Fruit fly (Drosophila melanogaster) whole organism, embryonic: ENCODE results near the gene CG17349.

Experiments
- Blimp-1 ChIP-seq: fragments of 200-800 bp; sonication (Bioruptor generic); optimal IDR thresholded peaks from 3 replicates; lab custom pipeline; 2018; ENCODE audit warnings: missing biosample characterization, missing genetic modification characterization, mild to moderate bottlenecking, moderate library complexity, missing genetic modification reagents
- BtbVII ChIP-seq: fragments of 200-800 bp; sonication (Bioruptor generic); optimal IDR thresholded peaks from 3 replicates; lab custom pipeline; 2017; ENCODE audit warnings: missing biosample characterization, mild to moderate bottlenecking, missing genetic modification characterization
- CG11247 ChIP-seq: fragments of 200-800 bp; sonication (Bioruptor generic); IDR thresholded peaks from 2 replicates; pipeline ENCODE4 v1.3.6; 2022; ENCODE audit warnings: missing biosample characterization, missing genetic modification characterization
- CG13296 ChIP-seq: fragments of 200-800 bp; sonication (Bioruptor generic); optimal IDR thresholded peaks from 3 replicates; lab custom pipeline; 2018; ENCODE audit warnings: missing biosample characterization, mild to moderate bottlenecking, missing genetic modification characterization
- CG15479 ChIP-seq: fragments of 200-800 bp; sonication (Bioruptor generic); optimal IDR thresholded peaks from 3 replicates; lab custom pipeline; 2019; ENCODE audit warnings: missing biosample characterization, mild to moderate bottlenecking, missing genetic modification characterization, moderate library complexity
- CG16813 ChIP-seq: fragments of 200-800 bp; sonication (Bioruptor generic); IDR thresholded peaks from 3 replicates; pipeline ENCODE4 v1.3.6; 2022; ENCODE audit warnings: missing biosample characterization, missing genetic modification characterization; ENCODE audit not compliant: partially characterized antibody
- CG2889 ChIP-seq: fragments of 200-800 bp; sonication (Bioruptor generic); IDR thresholded peaks from 3 replicates; pipeline ENCODE4 v1.3.6; 2022; ENCODE audit warnings: missing biosample characterization, missing genetic modification characterization
- CG31224 ChIP-seq: fragments of 200-800 bp; sonication (Bioruptor generic); IDR thresholded peaks from 2 replicates; pipeline ENCODE4 v1.3.6; 2022; ENCODE audit warnings: missing biosample characterization, missing genetic modification characterization
- CG31365 ChIP-seq: fragments of 200-800 bp; sonication (Bioruptor generic); optimal IDR thresholded peaks from 2 replicates; lab custom pipeline; 2018; ENCODE audit warnings: missing biosample characterization, mild to moderate bottlenecking, missing genetic modification characterization
- CG33213 ChIP-seq: fragments of 200-800 bp; sonication (Bioruptor generic); optimal IDR thresholded peaks from 3 replicates; lab custom pipeline; 2016; ENCODE audit warnings: missing biosample characterization, missing genetic modification characterization
- CG34224 ChIP-seq: fragments of 200-800 bp; sonication (Bioruptor generic); IDR thresholded peaks from 3 replicates; pipeline ENCODE4 v1.3.6; 2022; ENCODE audit warnings: missing biosample characterization, missing genetic modification characterization; ENCODE audit not compliant: partially characterized antibody
- CG34422 ChIP-seq: fragments of 200-800 bp; sonication (Bioruptor generic); IDR thresholded peaks from 3 replicates; pipeline ENCODE4 v1.3.6; 2022; ENCODE audit warnings: missing biosample characterization, missing genetic modification characterization
- CG42726 ChIP-seq: fragments of 200-800 bp; sonication (Bioruptor generic); IDR thresholded peaks from 2 replicates; pipeline ENCODE4 v1.3.6; 2022; ENCODE audit warnings: missing biosample characterization, missing genetic modification characterization; ENCODE audit not compliant: partially characterized antibody
- CG4730 ChIP-seq: fragments of 200-800 bp; sonication (Bioruptor generic); IDR thresholded peaks from 2 replicates; pipeline ENCODE4 v1.3.6; 2022; ENCODE audit warnings: missing biosample characterization, missing genetic modification characterization
- CG7271 ChIP-seq: fragments of 200-800 bp; sonication (Bioruptor generic); optimal IDR thresholded peaks from 2 replicates; lab custom pipeline; 2018; ENCODE audit warnings: missing biosample characterization, mild to moderate bottlenecking, missing genetic modification characterization, moderate library complexity
- CG8924 ChIP-seq: fragments of 200-800 bp; optimal IDR thresholded peaks from 3 replicates; lab custom pipeline; 2019; ENCODE audit warnings: missing biosample characterization, mild to moderate bottlenecking, missing genetic modification characterization, moderate library complexity
- Chrac-16 ChIP-seq: fragments of 200-800 bp; sonication (Bioruptor generic); optimal IDR thresholded peaks from 3 replicates; lab custom pipeline; 2016; ENCODE audit warnings: missing biosample characterization, missing genetic modification characterization
- D ChIP-seq, 2 experiments: fragments of 200-800 bp in 1 of 2; fragments of >200 bp in 1 of 2; sonication (Bioruptor generic) in 1 of 2; optimal IDR thresholded peaks; 2 replicates in 1 of 2; 3 replicates in 1 of 2; lab custom pipeline; 2017; ENCODE audit warnings: mild to moderate bottlenecking in 1 of 2, missing biosample characterization in 1 of 2, missing genetic modification characterization in 1 of 2, missing genetic modification reagents in 1 of 2
- Dbx ChIP-seq: fragments of 200-800 bp; sonication (Bioruptor generic); IDR thresholded peaks from 3 replicates; pipeline ENCODE4 v1.3.6; 2022; ENCODE audit warnings: missing biosample characterization, missing genetic modification characterization
- E2f2 ChIP-seq: fragments of 200-800 bp; sonication (Bioruptor generic); IDR thresholded peaks from 2 replicates; pipeline ENCODE4 v1.3.6; 2022; ENCODE audit warnings: missing biosample characterization, missing genetic modification characterization
- H2.0 ChIP-seq: fragments of 200-800 bp; sonication (Bioruptor generic); IDR thresholded peaks from 2 replicates; pipeline ENCODE4 v1.3.6; 2022; ENCODE audit warnings: missing biosample characterization, missing genetic modification characterization
- Hey ChIP-seq: fragments of 200-800 bp; sonication (Bioruptor generic); optimal IDR thresholded peaks from 3 replicates; lab custom pipeline; 2018; ENCODE audit warnings: missing biosample characterization, mild to moderate bottlenecking, missing genetic modification characterization
- Hr39 ChIP-seq: fragments of >200 bp; optimal IDR thresholded peaks from 2 replicates; lab custom pipeline; 2017
- MTF-1 ChIP-seq: fragments of 200-800 bp; sonication (Bioruptor generic); optimal IDR thresholded peaks from 2 replicates; lab custom pipeline; 2018; ENCODE audit warnings: missing biosample characterization, mild to moderate bottlenecking, missing genetic modification characterization, borderline replicate concordance
- Max ChIP-seq: fragments of 200-800 bp; sonication (Bioruptor generic); optimal IDR thresholded peaks from 2 replicates; lab custom pipeline; 2016; ENCODE audit warnings: missing biosample characterization, mild to moderate bottlenecking, missing genetic modification characterization
- Med ChIP-seq: fragments of 200-800 bp; sonication (Bioruptor generic); peaks from one replicate; lab custom pipeline; 2016; ENCODE audit warnings: missing biosample characterization, missing genetic modification characterization, mild to moderate bottlenecking, inconsistent platforms, moderate library complexity
- Meics ChIP-seq: fragments of 200-800 bp; sonication (Bioruptor generic); optimal IDR thresholded peaks from 2 replicates; lab custom pipeline; 2017; ENCODE audit warnings: missing biosample characterization, mild to moderate bottlenecking, missing genetic modification characterization
- Mrtf ChIP-seq: fragments of 200-800 bp; sonication (Bioruptor generic); IDR thresholded peaks from 3 replicates; pipeline ENCODE4 v1.3.6; 2022; ENCODE audit warnings: missing biosample characterization, missing genetic modification characterization
- Neu2 ChIP-seq: fragments of 200-800 bp; sonication (Bioruptor generic); optimal IDR thresholded peaks from 3 replicates; lab custom pipeline; 2016; ENCODE audit warnings: missing biosample characterization, missing genetic modification characterization, borderline replicate concordance
- Nf-YB ChIP-seq: fragments of 200-800 bp; sonication (Bioruptor generic); optimal IDR thresholded peaks from 3 replicates; lab custom pipeline; 2019; ENCODE audit warnings: missing biosample characterization, mild to moderate bottlenecking, missing genetic modification characterization, moderate library complexity
- Rx ChIP-seq: fragments of 200-800 bp; sonication (Bioruptor generic); IDR thresholded peaks from 2 replicates; pipeline ENCODE4 v1.3.6; 2022; ENCODE audit warnings: missing biosample characterization, missing genetic modification characterization
- Sox102F ChIP-seq: fragments of 200-800 bp; sonication (Bioruptor generic); optimal IDR thresholded peaks from 2 replicates; lab custom pipeline; 2018; ENCODE audit warnings: missing biosample characterization, mild to moderate bottlenecking, missing genetic modification characterization, moderate library complexity
- Sry-β ChIP-seq: fragments of 200-800 bp; sonication (Bioruptor generic); optimal IDR thresholded peaks from 2 replicates; lab custom pipeline; 2018; ENCODE audit warnings: missing biosample characterization, mild to moderate bottlenecking, missing genetic modification characterization, moderate library complexity
- ap ChIP-seq: fragments of 200-800 bp; sonication (Bioruptor generic); IDR thresholded peaks from 2 replicates; pipeline ENCODE4 v1.3.6; 2022; ENCODE audit warnings: missing biosample characterization, missing genetic modification characterization
- bab2 ChIP-seq: fragments of 200-800 bp; sonication (Bioruptor generic); optimal IDR thresholded peaks from 2 replicates; lab custom pipeline; 2016; ENCODE audit warnings: missing biosample characterization, missing genetic modification characterization
- da ChIP-seq: fragments of 200-800 bp; sonication (Bioruptor generic); optimal IDR thresholded peaks from 2 replicates; lab custom pipeline; 2016; ENCODE audit warnings: missing biosample characterization, missing genetic modification characterization
- dmrt11E ChIP-seq: fragments of 200-800 bp; sonication (Bioruptor generic); optimal IDR thresholded peaks from 3 replicates; lab custom pipeline; 2018; ENCODE audit warnings: missing biosample characterization, mild to moderate bottlenecking, missing genetic modification characterization, moderate library complexity
- dpn ChIP-seq, 2 experiments: fragments of 200-800 bp; sonication (Bioruptor generic); optimal IDR thresholded peaks; 3 replicates each; lab custom pipeline; 2016; ENCODE audit warnings: missing biosample characterization in 2 of 2, missing genetic modification characterization in 2 of 2
- emc ChIP-seq: fragments of 200-800 bp; sonication (Bioruptor generic); optimal IDR thresholded peaks from 2 replicates; lab custom pipeline; 2016; ENCODE audit warnings: missing biosample characterization, missing genetic modification characterization
- esg ChIP-seq: fragments of 200-800 bp; sonication (Bioruptor generic); conservative IDR thresholded peaks from 2 replicates; pipeline ENCODE4 v1.3.6; 2022; ENCODE audit warnings: missing biosample characterization, missing genetic modification characterization
- gce ChIP-seq: fragments of 200-800 bp; sonication (Bioruptor generic); IDR thresholded peaks from 3 replicates; pipeline ENCODE4 v1.3.6; 2022; ENCODE audit warnings: missing biosample characterization, missing genetic modification characterization
- gem ChIP-seq: fragments of 200-800 bp; sonication (Bioruptor generic); optimal IDR thresholded peaks from 2 replicates; lab custom pipeline; 2019; ENCODE audit warnings: missing biosample characterization, mild to moderate bottlenecking, missing genetic modification characterization, moderate library complexity
- hbn ChIP-seq: fragments of 200-800 bp; sonication (Bioruptor generic); IDR thresholded peaks from 2 replicates; pipeline ENCODE4 v1.3.6; 2022; ENCODE audit warnings: missing biosample characterization, missing genetic modification characterization; ENCODE audit not compliant: partially characterized antibody
- klu ChIP-seq: fragments of 200-800 bp; sonication (Bioruptor generic); IDR thresholded peaks from 2 replicates; pipeline ENCODE4 v1.3.6; 2022; ENCODE audit warnings: missing biosample characterization, missing genetic modification characterization
- lbe ChIP-seq: fragments of 200-800 bp; sonication (Bioruptor generic); optimal IDR thresholded peaks from 2 replicates; lab custom pipeline; 2016; ENCODE audit warnings: missing biosample characterization, mild to moderate bottlenecking, missing genetic modification characterization
- lmd ChIP-seq: fragments of 200-800 bp; sonication (Bioruptor generic); IDR thresholded peaks from 2 replicates; pipeline ENCODE4 v1.3.6; 2022; ENCODE audit warnings: missing biosample characterization, missing genetic modification characterization
- nom ChIP-seq: fragments of 200-800 bp; sonication (Bioruptor generic); optimal IDR thresholded peaks from 2 replicates; lab custom pipeline; 2017; ENCODE audit warnings: missing biosample characterization, missing genetic modification characterization, mild to moderate bottlenecking, moderate library complexity, missing genetic modification reagents
- sens ChIP-seq: fragments of 200-800 bp; sonication (Bioruptor generic); peaks from one replicate; lab custom pipeline; 2016; ENCODE audit warnings: missing biosample characterization, missing genetic modification characterization
- sqz ChIP-seq: fragments of 200-800 bp; sonication (Bioruptor generic); optimal IDR thresholded peaks from 3 replicates; lab custom pipeline; 2018; ENCODE audit warnings: missing biosample characterization, mild to moderate bottlenecking, missing genetic modification characterization

The CG17349 gene

dm6 chr2L:19342018-19342417, 28.2 kb upstream of the CG17349 start (continued):
- no peak for TF ChIP-seq CG31224 (GFP tag; lab: Robert Waterston, UW)
- TF ChIP-seq BtbVII (GFP tag; lab: Kevin White, UChicago) = no peak
- TF ChIP-seq esg = 0 out of 2 replicates have a peak, but pooled peaks have one; percentile 13
- TF ChIP-seq Nf-YB (GFP tag; lab: Kevin White, UChicago) = no peak
- TF ChIP-seq Hr39 (lab: Kevin White, UChicago) = no peak
- TF ChIP-seq MTF-1 (GFP tag; lab: Kevin White, UChicago) = no peak
- no peak for TF ChIP-seq Sry-β (GFP tag; lab: Kevin White, UChicago)
- no peak for TF ChIP-seq Hey
- peak; percentile 29 for TF ChIP-seq bab2 (GFP tag; lab: Kevin White, UChicago)
- peak; percentile 73 for TF ChIP-seq gem (tag; lab: Kevin White, UChicago)
- no peak for TF ChIP-seq Max (GFP tag; lab: Kevin White, UChicago)
- peak; percentile 80 for TF ChIP-seq dmrt11E (tag; lab: Kevin White, UChicago)
- TF ChIP-seq lmd (GFP tag; lab: Robert Waterston, UW) = no peak
- no peak for TF ChIP-seq CG34422 (GFP tag; lab: Robert Waterston, UW)
- no peak for TF ChIP-seq CG42726 (GFP tag; lab: Robert Waterston, UW)
- TF ChIP-seq E2f2 (GFP tag; lab: Robert Waterston, UW) = no peak; the same call in 1 of the 2 replicates
- TF ChIP-seq Chrac-16 (GFP tag; lab: Kevin White, UChicago) = peak; percentile 23
- 0 out of 2 replicates have a peak, but pooled peaks have one; percentile 35 for TF ChIP-seq Rx (GFP tag; lab: Robert Waterston, UW)
- TF ChIP-seq lbe = no peak
- TF ChIP-seq CG34224 = no peak

- TF ChIP-seq CG8924 (no peak), Mrtf (no peak), sens (GFP tag; lab: Kevin White, UChicago) (peak; percentile 49), CG11247 (no peak), Med (GFP tag; lab: Kevin White, UChicago) (peak; percentile 46), CG7271 (tag; lab: Kevin White, UChicago) (no peak), dpn (GFP tag; optimal IDR thresholded peaks at IDR 0.05; lab: Kevin White, UChicago) (no peak)
Measured at dm6 chr2L:19342767-19343166, 27.5 kb upstream of the CG17349 start.

dm6 chr2L:19358017-19358471, 12.2 kb upstream of the CG17349 start:
- TF ChIP-seq D (optimal IDR thresholded peaks at IDR 0.05; lab: Kevin White, UChicago) (no peak), D (GFP tag; optimal IDR thresholded peaks at IDR 0.05; lab: Kevin White, UChicago) (peak; percentile 70), CG2889 (no peak), Meics (GFP tag; lab: Kevin White, UChicago) (no peak), CG4730 (GFP tag; lab: Robert Waterston, UW) (0 out of 2 replicates have a peak, but pooled peaks have one; percentile 17), Sox102F (GFP tag; lab: Kevin White, UChicago) (peak; percentile 75), Dbx (GFP tag; lab: Robert Waterston, UW) (no peak), ap (peak; percentile 42; the same call in 1 of the 2 replicates), CG33213 (GFP tag; lab: Kevin White, UChicago) (peak; percentile 50), Blimp-1 (GFP tag; lab: Kevin White, UChicago) (peak; percentile 70), nom (GFP tag; lab: Kevin White, UChicago) (peak; percentile 62), sqz (GFP tag; lab: Kevin White, UChicago) (peak; percentile 10), Max (GFP tag; lab: Kevin White, UChicago) (no peak), gce (GFP tag; lab: Robert Waterston, UW) (0 out of 3 replicates have a peak, but pooled peaks have one; percentile 38), hbn (GFP tag; lab: Robert Waterston, UW) (no peak), H2.0 (GFP tag; lab: Robert Waterston, UW) (no peak), klu (GFP tag; lab: Robert Waterston, UW) (no peak), CG31365 (tag; lab: Kevin White, UChicago) (no peak), CG15479 (GFP tag; lab: Kevin White, UChicago) (no peak), CG16813 (GFP tag; lab: Robert Waterston, UW) (no peak), da (GFP tag; lab: Kevin White, UChicago) (peak; percentile 37), emc (GFP tag; lab: Kevin White, UChicago) (no peak), Neu2 (GFP tag; lab: Kevin White, UChicago) (no peak), CG13296 (no peak)
